Fruit fly (Drosophila melanogaster) whole organism, embryonic: ENCODE measurements around the gene RpS29.

ENCODE experiments used
- Abd-B ChIP-seq: fragments of 200-800 bp; sonication (Bioruptor generic); optimal IDR thresholded peaks from 2 replicates; lab custom pipeline; 2018; ENCODE audit warnings: missing biosample characterization, mild to moderate bottlenecking, missing genetic modification characterization, moderate library complexity
- Aef1 ChIP-seq: fragments of 200-800 bp; sonication (Bioruptor generic); IDR thresholded peaks from 3 replicates; pipeline ENCODE4 v1.3.6; 2022; ENCODE audit warnings: missing biosample characterization, missing genetic modification characterization
- Antp ChIP-seq: fragments of 200-800 bp; sonication (Bioruptor generic); optimal IDR thresholded peaks from 3 replicates; lab custom pipeline; 2016; ENCODE audit warnings: missing biosample characterization, missing genetic modification characterization
- CG1024 ChIP-seq: fragments of 200-800 bp; sonication (Bioruptor generic); IDR thresholded peaks from 2 replicates; pipeline ENCODE4 v1.3.6; 2022; ENCODE audit warnings: missing biosample characterization, missing genetic modification characterization
- CG10431 ChIP-seq: fragments of 200-800 bp; sonication (Bioruptor generic); optimal IDR thresholded peaks from 3 replicates; lab custom pipeline; 2018; ENCODE audit warnings: missing biosample characterization, mild to moderate bottlenecking, missing genetic modification characterization
- CG11093 ChIP-seq: fragments of 200-800 bp; sonication (Bioruptor generic); IDR thresholded peaks from 3 replicates; pipeline ENCODE4 v1.3.6; 2022; ENCODE audit warnings: missing biosample characterization, missing genetic modification characterization
- CG11456 ChIP-seq: fragments of 200-800 bp; sonication (Bioruptor generic); IDR thresholded peaks from 3 replicates; pipeline ENCODE4 v1.3.6; 2022; ENCODE audit warnings: missing biosample characterization, missing genetic modification characterization
- CG12071 ChIP-seq: fragments of 200-800 bp; sonication (Bioruptor generic); optimal IDR thresholded peaks from 3 replicates; lab custom pipeline; 2018; ENCODE audit warnings: missing biosample characterization, mild to moderate bottlenecking, missing genetic modification characterization
- CG16815 ChIP-seq: fragments of 200-800 bp; sonication (Bioruptor generic); optimal IDR thresholded peaks from 3 replicates; lab custom pipeline; 2017; ENCODE audit warnings: missing biosample characterization, mild to moderate bottlenecking, missing genetic modification characterization
- CG16863 ChIP-seq: fragments of 200-800 bp; sonication (Bioruptor generic); optimal IDR thresholded peaks from 3 replicates; lab custom pipeline; 2016; ENCODE audit warnings: missing biosample characterization, missing genetic modification characterization
- CG17568 ChIP-seq: fragments of 200-800 bp; sonication (Bioruptor generic); optimal IDR thresholded peaks from 2 replicates; lab custom pipeline; 2018; ENCODE audit warnings: missing biosample characterization, mild to moderate bottlenecking, missing genetic modification characterization, moderate library complexity
- CG2199 ChIP-seq: fragments of 200-800 bp; sonication (Bioruptor generic); IDR thresholded peaks from 3 replicates; pipeline ENCODE4 v1.3.6; 2022; ENCODE audit warnings: missing biosample characterization, missing genetic modification characterization
- CG31441 ChIP-seq: fragments of 200-800 bp; sonication (Bioruptor generic); IDR thresholded peaks from 2 replicates; pipeline ENCODE4 v1.3.6; 2022; ENCODE audit warnings: missing biosample characterization, missing genetic modification characterization
- CG3838 ChIP-seq: fragments of 200-800 bp; sonication (Bioruptor generic); optimal IDR thresholded peaks from 3 replicates; lab custom pipeline; 2016; ENCODE audit warnings: missing biosample characterization, missing genetic modification characterization
- CG3995 ChIP-seq: fragments of 200-800 bp; sonication (Bioruptor generic); optimal IDR thresholded peaks from 3 replicates; lab custom pipeline; 2016; ENCODE audit warnings: missing biosample characterization, missing genetic modification characterization
- CG6765 ChIP-seq: fragments of 200-800 bp; sonication (Bioruptor generic); optimal IDR thresholded peaks from 3 replicates; lab custom pipeline; 2017; ENCODE audit warnings: missing biosample characterization, mild to moderate bottlenecking, missing genetic modification characterization
- CG8924 ChIP-seq: fragments of 200-800 bp; optimal IDR thresholded peaks from 3 replicates; lab custom pipeline; 2019; ENCODE audit warnings: missing biosample characterization, mild to moderate bottlenecking, missing genetic modification characterization, moderate library complexity
- Fer2 ChIP-seq: fragments of 200-800 bp; sonication (Bioruptor generic); optimal IDR thresholded peaks from 2 replicates; lab custom pipeline; 2018; ENCODE audit warnings: missing biosample characterization, mild to moderate bottlenecking, missing genetic modification characterization, moderate library complexity
- HLH3B ChIP-seq: fragments of 200-800 bp; sonication (Bioruptor generic); IDR thresholded peaks from 2 replicates; pipeline ENCODE4 v1.3.6; 2022; ENCODE audit warnings: missing biosample characterization, missing genetic modification characterization
- Kr ChIP-seq: fragments of 200-800 bp; sonication (Bioruptor generic); optimal IDR thresholded peaks from 2 replicates; lab custom pipeline; 2017; ENCODE audit warnings: missing biosample characterization, mild to moderate bottlenecking, missing genetic modification characterization
- Mes4 ChIP-seq: fragments of 200-800 bp; sonication (Bioruptor generic); optimal IDR thresholded peaks from 2 replicates; lab custom pipeline; 2016; ENCODE audit warnings: missing biosample characterization, missing genetic modification characterization
- Neu2 ChIP-seq: fragments of 200-800 bp; sonication (Bioruptor generic); optimal IDR thresholded peaks from 3 replicates; lab custom pipeline; 2016; ENCODE audit warnings: missing biosample characterization, missing genetic modification characterization, borderline replicate concordance
- Nf-YC ChIP-seq: fragments of 200-800 bp; optimal IDR thresholded peaks from 3 replicates; lab custom pipeline; 2019; ENCODE audit warnings: missing biosample characterization, mild to moderate bottlenecking, missing genetic modification characterization, moderate library complexity
- Sin3A ChIP-seq: fragments of >200 bp; optimal IDR thresholded peaks from 2 replicates; lab custom pipeline; 2018
- Sry-δ ChIP-seq: fragments of 200-800 bp; sonication (Bioruptor generic); optimal IDR thresholded peaks from 2 replicates; lab custom pipeline; 2016; ENCODE audit warnings: missing biosample characterization, missing genetic modification characterization
- Stat92E ChIP-seq, 3 experiments: fragments of >200 bp in 2 of 3; fragments of 200-800 bp in 1 of 3; sonication (Bioruptor generic) in 1 of 3; optimal IDR thresholded peaks; 2 replicates each; lab custom pipeline; 2017 to 2019; ENCODE audit warnings: missing biosample characterization in 3 of 3, missing genetic modification characterization in 3 of 3, mild to moderate bottlenecking in 1 of 3, moderate library complexity in 1 of 3
- Taf1 ChIP-seq: fragments of 200-800 bp; sonication (Bioruptor generic); IDR thresholded peaks from 2 replicates; pipeline ENCODE4 v1.3.6; 2022; ENCODE audit warnings: missing biosample characterization, missing genetic modification characterization
- Tbp ChIP-seq: fragments of >200 bp; optimal IDR thresholded peaks from 2 replicates; lab custom pipeline; 2018; ENCODE audit warnings: missing biosample characterization, missing genetic modification characterization
- Xbp1 ChIP-seq: fragments of 200-800 bp; sonication (Bioruptor generic); optimal IDR thresholded peaks from 3 replicates; lab custom pipeline; 2016; ENCODE audit warnings: missing biosample characterization, mild to moderate bottlenecking, missing genetic modification characterization
- Xrp1 ChIP-seq: fragments of 200-800 bp; sonication (Bioruptor generic); IDR thresholded peaks from 2 replicates; pipeline ENCODE4 v1.3.6; 2022; ENCODE audit warnings: missing biosample characterization, missing genetic modification characterization
- ara ChIP-seq: fragments of 200-800 bp; sonication (Bioruptor generic); IDR thresholded peaks from 2 replicates; pipeline ENCODE4 v1.3.6; 2022; ENCODE audit warnings: missing biosample characterization, missing genetic modification characterization
- ash1 ChIP-seq: fragments of 200-800 bp; sonication (Bioruptor generic); optimal IDR thresholded peaks from 2 replicates; lab custom pipeline; 2018; ENCODE audit warnings: missing biosample characterization, mild to moderate bottlenecking, missing genetic modification characterization
- bcd ChIP-seq: fragments of 200-800 bp; sonication (Bioruptor generic); optimal IDR thresholded peaks from 2 replicates; lab custom pipeline; 2017; ENCODE audit warnings: missing biosample characterization, mild to moderate bottlenecking, missing genetic modification characterization
- bowl ChIP-seq: fragments of 200-800 bp; sonication (Bioruptor generic); IDR thresholded peaks from 2 replicates; pipeline ENCODE4 v1.3.6; 2022; ENCODE audit warnings: missing biosample characterization, missing genetic modification characterization
- cato ChIP-seq: fragments of 200-800 bp; sonication (Bioruptor generic); optimal IDR thresholded peaks from 2 replicates; lab custom pipeline; 2016; ENCODE audit warnings: missing biosample characterization, missing genetic modification characterization, borderline replicate concordance
- cg ChIP-seq: fragments of 200-800 bp; sonication (Bioruptor generic); optimal IDR thresholded peaks from 3 replicates; lab custom pipeline; 2019; ENCODE audit warnings: missing biosample characterization, mild to moderate bottlenecking, missing genetic modification characterization, moderate library complexity
- crc ChIP-seq: fragments of 200-800 bp; sonication (Bioruptor generic); optimal IDR thresholded peaks from 2 replicates; lab custom pipeline; 2016; ENCODE audit warnings: missing biosample characterization, missing genetic modification characterization
- dimm ChIP-seq: fragments of 200-800 bp; sonication (Bioruptor generic); IDR thresholded peaks from 2 replicates; pipeline ENCODE4 v1.3.6; 2022; ENCODE audit warnings: missing biosample characterization, missing genetic modification characterization
- dmrt99B ChIP-seq: fragments of 200-800 bp; sonication (Bioruptor generic); optimal IDR thresholded peaks from 2 replicates; lab custom pipeline; 2018; ENCODE audit warnings: missing biosample characterization, mild to moderate bottlenecking, missing genetic modification characterization, moderate library complexity
- eyg ChIP-seq: fragments of 200-800 bp; sonication (Bioruptor generic); optimal IDR thresholded peaks from 3 replicates; lab custom pipeline; 2016; ENCODE audit warnings: missing biosample characterization, missing genetic modification characterization
- fu2 ChIP-seq: fragments of 200-800 bp; sonication (Bioruptor generic); optimal IDR thresholded peaks from 2 replicates; lab custom pipeline; 2016; ENCODE audit warnings: missing biosample characterization, missing genetic modification characterization
- her ChIP-seq: fragments of 200-800 bp; sonication (Bioruptor generic); optimal IDR thresholded peaks from 2 replicates; lab custom pipeline; 2016; ENCODE audit warnings: missing biosample characterization, missing genetic modification characterization
- kni ChIP-seq: fragments of 200-800 bp; sonication (Bioruptor generic); optimal IDR thresholded peaks from 3 replicates; lab custom pipeline; 2017; ENCODE audit warnings: mild to moderate bottlenecking, missing biosample characterization, missing genetic modification reagents, missing genetic modification characterization
- knrl ChIP-seq: fragments of 200-800 bp; sonication (Bioruptor generic); IDR thresholded peaks from 3 replicates; pipeline ENCODE4 v1.3.6; 2022; ENCODE audit warnings: missing biosample characterization, missing genetic modification characterization; ENCODE audit not compliant: partially characterized antibody
- mld ChIP-seq: fragments of 200-800 bp; sonication (Bioruptor generic); IDR thresholded peaks from 3 replicates; pipeline ENCODE4 v1.3.6; 2022; ENCODE audit warnings: missing biosample characterization, missing genetic modification characterization; ENCODE audit not compliant: partially characterized antibody
- odd ChIP-seq: fragments of 200-800 bp; sonication (Bioruptor generic); optimal IDR thresholded peaks from 2 replicates; lab custom pipeline; 2017; ENCODE audit warnings: missing biosample characterization, mild to moderate bottlenecking, missing genetic modification characterization
- otp ChIP-seq: fragments of 200-800 bp; sonication (Bioruptor generic); IDR thresholded peaks from 3 replicates; pipeline ENCODE4, ENCODE4 v1.3.6; 2022; ENCODE audit warnings: missing biosample characterization, missing genetic modification characterization
- peb ChIP-seq: fragments of 200-800 bp; sonication (Bioruptor generic); IDR thresholded peaks from 2 replicates; pipeline ENCODE4 v1.3.6; 2022; ENCODE audit warnings: missing biosample characterization, missing genetic modification characterization
- phol ChIP-seq: fragments of 200-800 bp; sonication (Bioruptor generic); optimal IDR thresholded peaks from 3 replicates; lab custom pipeline; 2018; ENCODE audit warnings: missing biosample characterization, mild to moderate bottlenecking, missing genetic modification characterization, moderate library complexity
- tgo ChIP-seq: fragments of 200-800 bp; sonication (Bioruptor generic); IDR thresholded peaks from 3 replicates; pipeline ENCODE4 v1.3.6; 2022; ENCODE audit warnings: missing biosample characterization, missing genetic modification characterization
- unpg ChIP-seq: fragments of 200-800 bp; sonication (Bioruptor generic); optimal IDR thresholded peaks from 3 replicates; lab custom pipeline; 2018; ENCODE audit warnings: missing biosample characterization, mild to moderate bottlenecking, missing genetic modification characterization, moderate library complexity

Gene RpS29

DNA sequence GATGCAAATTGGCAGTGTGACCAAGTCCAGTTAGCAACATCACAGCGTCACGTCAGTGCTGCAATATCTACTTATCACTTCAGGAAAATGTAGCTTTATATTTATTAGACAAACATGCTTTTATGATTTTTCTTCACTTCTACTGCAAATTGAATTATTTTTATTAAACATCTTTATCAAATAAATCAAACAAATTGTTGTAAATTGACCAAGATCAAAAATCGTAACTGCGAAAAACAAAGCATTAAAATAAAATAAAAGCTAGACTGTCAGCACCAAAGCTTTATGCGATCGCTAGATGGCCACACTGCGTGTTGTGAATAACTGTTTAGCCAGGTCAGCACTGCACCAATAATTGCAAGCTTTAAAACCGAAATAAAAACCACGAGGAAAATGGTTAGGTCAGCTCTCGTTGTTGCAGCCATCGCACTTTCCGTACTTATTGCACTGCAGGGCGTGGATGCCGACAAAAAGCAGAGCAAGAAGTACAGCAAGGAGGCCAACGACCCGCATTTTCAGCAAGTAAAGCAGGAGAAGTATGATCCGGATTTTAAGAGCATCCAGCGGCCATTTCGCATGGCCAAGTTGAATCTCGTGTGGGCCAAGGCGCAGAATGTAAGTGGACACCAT is 13.4 kb downstream of the RpS29 start, which contains the start of the genes CG12945 and CG8507 (continued):
- TF ChIP-seq Neu2 (GFP tag; lab: Kevin White, UChicago) (no peak), CG1024 (GFP tag; lab: Robert Waterston, UW) (no peak), CG16863 (no peak), bcd (GFP tag; lab: Kevin White, UChicago) (peak; percentile 60), Tbp (GFP tag; lab: Kevin White, UChicago) (no peak), CG8924 (tag; lab: Kevin White, UChicago) (peak; percentile 31), Taf1 (0 out of 2 replicates have a peak, but pooled peaks have one; percentile 19), phol (tag; lab: Kevin White, UChicago) (peak; percentile 68), Sin3A (lab: Kevin White, UChicago) (peak; percentile 85), CG16815 (peak; percentile 11), knrl (GFP tag; lab: Robert Waterston, UW) (no peak), ash1 (GFP tag; lab: Kevin White, UChicago) (no peak), CG11093 (GFP tag; lab: Robert Waterston, UW) (no peak), Aef1 (GFP tag; lab: Robert Waterston, UW) (no peak), odd (GFP tag; lab: Kevin White, UChicago) (no peak), CG3838 (GFP tag; lab: Kevin White, UChicago) (no peak), bowl (no peak), Antp (GFP tag; lab: Kevin White, UChicago) (peak; percentile 12), Stat92E (GFP tag; optimal IDR thresholded peaks at IDR 0.05; lab: Kevin White, UChicago) (no peak), CG6765 (GFP tag; lab: Kevin White, UChicago) (no peak), Sry-δ (GFP tag; lab: Kevin White, UChicago) (peak; percentile 39), kni (no peak), peb (no peak), Abd-B (peak; percentile 76), mld (GFP tag; lab: Robert Waterston, UW) (no peak), Kr (GFP tag; lab: Kevin White, UChicago) (no peak), dmrt99B (tag; lab: Kevin White, UChicago) (no peak), her (GFP tag; lab: Kevin White, UChicago) (no peak), dimm (GFP tag; lab: Robert Waterston, UW) (no peak), crc (GFP tag; lab: Kevin White, UChicago) (no peak), CG31441 (GFP tag; lab: Robert Waterston, UW) (no peak), Mes4 (GFP tag; lab: Kevin White, UChicago) (no peak), ara (GFP tag; lab: Robert Waterston, UW) (no peak), Xrp1 (GFP tag; lab: Robert Waterston, UW) (peak; percentile 26; the same call in 1 of the 2 replicates), Xbp1 (GFP tag; lab: Kevin White, UChicago) (peak; percentile 68), CG17568 (GFP tag; lab: Kevin White, UChicago) (no peak), CG3995 (peak; percentile 88), eyg (no peak), tgo (GFP tag; lab: Robert Waterston, UW) (peak; percentile 56; the same call in 2 of the 3 replicates), CG12071 (no peak), unpg (no peak), CG2199 (GFP tag; lab: Robert Waterston, UW) (no peak), HLH3B (no peak), cg (GFP tag; lab: Kevin White, UChicago) (no peak), otp (GFP tag; lab: Robert Waterston, UW) (no peak), cato (GFP tag; lab: Kevin White, UChicago) (no peak), Nf-YC (no peak), Fer2 (tag; lab: Kevin White, UChicago) (no peak), fu2 (no peak), CG10431 (GFP tag; lab: Kevin White, UChicago) (no peak), CG11456 (GFP tag; lab: Robert Waterston, UW) (no peak)
